Worm (Caenorhabditis elegans) whole organism, midembryonic: ENCODE measurements around the gene asp-15.
A peak's percentile ranks its signal among the peaks of the same experiment; 100 is the strongest.

Source experiments
- T22C8.4 ChIP-seq: fragments of 200-800 bp; sonication (Bioruptor generic); IDR thresholded peaks from 2 replicates; pipeline ENCODE4 v1.3.6; 2022; ENCODE audit warnings: missing genetic modification characterization, missing compliant biosample characterization
- cog-1 ChIP-seq: sonication (generic microtip); optimal IDR thresholded peaks from 2 replicates; lab custom pipeline; 2016; ENCODE audit warnings: missing genetic modification characterization, missing compliant biosample characterization
- flt-1 ChIP-seq: fragments of 200-800 bp; sonication (Bioruptor generic); IDR thresholded peaks from 2 replicates; pipeline ENCODE4 v1.3.6; 2022; ENCODE audit warnings: missing genetic modification characterization, missing compliant biosample characterization
- klf-2 ChIP-seq: fragments of 200-800 bp; sonication (Bioruptor generic); conservative IDR thresholded peaks from 2 replicates; pipeline ENCODE4 v1.3.6; 2022; ENCODE audit warnings: missing genetic modification reagents, missing genetic modification characterization, missing compliant biosample characterization
- med-1 ChIP-seq: sonication (generic microtip); optimal IDR thresholded peaks from 2 replicates; lab custom pipeline; 2017; ENCODE audit warnings: missing genetic modification characterization, mild to moderate bottlenecking, missing compliant biosample characterization, antibody characterized with exemption, missing genetic modification reagents; ENCODE audit not compliant: insufficient read depth
- ref-1 ChIP-seq: fragments of 200-800 bp; sonication (Bioruptor generic); conservative IDR thresholded peaks from 2 replicates; pipeline ENCODE4 v1.3.6; 2022; ENCODE audit warnings: missing genetic modification reagents, missing genetic modification characterization, missing compliant biosample characterization
- tab-1 ChIP-seq: fragments of 200-800 bp; sonication (Bioruptor generic); IDR thresholded peaks from 2 replicates; pipeline ENCODE4 v1.3.6; 2022; ENCODE audit warnings: missing genetic modification characterization, missing compliant biosample characterization
- ztf-23 ChIP-seq: fragments of 200-800 bp; sonication (Bioruptor generic); IDR thresholded peaks from 2 replicates; pipeline ENCODE4 v1.3.6; 2022; ENCODE audit warnings: missing genetic modification reagents, missing genetic modification characterization, missing compliant biosample characterization
- ztf-29 ChIP-seq: fragments of 200-800 bp; sonication (Bioruptor generic); IDR thresholded peaks from 2 replicates; pipeline ENCODE4 v1.3.6; 2022; ENCODE audit warnings: missing genetic modification reagents, missing genetic modification characterization, missing compliant biosample characterization

Gene asp-15

ce11 chrV:19063326-19063725 is 18.7 kb upstream of the asp-15 start:
- TF ChIP-seq klf-2 (GFP tag; lab: Robert Waterston, UW) = no peak
- no peak for TF ChIP-seq ref-1
- TF ChIP-seq tab-1 (GFP tag; lab: Robert Waterston, UW) = no peak
- TF ChIP-seq flt-1 (GFP tag; lab: Robert Waterston, UW) = no peak
- peak; percentile 44; the same call in 1 of the 2 replicates for TF ChIP-seq T22C8.4 (GFP tag; lab: Robert Waterston, UW)

ce11 chrV:19059873-19060272 is 15.2 kb upstream of the asp-15 start, which contains the start of gene twk-46:
TSS of gene twk-46 (plus strand) at chrV:19060173.
- no peak for TF ChIP-seq klf-2 (GFP tag; lab: Robert Waterston, UW)
- no peak for TF ChIP-seq ztf-23 (GFP tag; lab: Robert Waterston, UW)
- no peak for TF ChIP-seq med-1 (GFP tag; lab: Kevin White, UChicago)
- TF ChIP-seq ref-1 = no peak
- TF ChIP-seq T22C8.4 (GFP tag; lab: Robert Waterston, UW) = no peak
- no peak for TF ChIP-seq flt-1 (GFP tag; lab: Robert Waterston, UW)
- TF ChIP-seq tab-1 (GFP tag; lab: Robert Waterston, UW) = no peak
- no peak for TF ChIP-seq cog-1 (tag; lab: Kevin White, UChicago)
- no peak for TF ChIP-seq ztf-29

DNA sequence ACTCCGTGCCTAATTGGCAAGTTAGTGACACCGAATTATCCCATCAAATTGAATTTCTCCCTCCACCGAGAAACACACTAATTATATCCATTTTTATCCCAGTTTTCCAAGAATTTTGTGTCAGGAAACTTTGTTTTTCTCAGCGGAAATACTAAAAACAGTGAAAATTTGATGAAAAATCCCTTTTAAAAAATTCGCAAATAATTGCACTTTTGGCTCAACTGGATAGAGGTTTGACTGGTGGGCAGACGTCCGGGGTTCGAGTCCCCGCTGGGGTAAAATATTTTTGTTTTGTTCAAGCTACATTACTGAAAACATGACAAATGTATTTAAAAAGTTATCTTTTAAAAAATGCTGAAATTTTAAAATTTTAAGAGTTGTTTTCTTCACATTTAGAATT is 13.4 kb upstream of the asp-15 start:
- TF ChIP-seq T22C8.4 (GFP tag; lab: Robert Waterston, UW) (no peak), ztf-23 (GFP tag; lab: Robert Waterston, UW) (no peak), ztf-29 (no peak), med-1 (GFP tag; lab: Kevin White, UChicago) (no peak), klf-2 (GFP tag; lab: Robert Waterston, UW) (no peak), ref-1 (no peak), flt-1 (GFP tag; lab: Robert Waterston, UW) (no peak), tab-1 (GFP tag; lab: Robert Waterston, UW) (no peak), cog-1 (tag; lab: Kevin White, UChicago) (no peak)

DNA sequence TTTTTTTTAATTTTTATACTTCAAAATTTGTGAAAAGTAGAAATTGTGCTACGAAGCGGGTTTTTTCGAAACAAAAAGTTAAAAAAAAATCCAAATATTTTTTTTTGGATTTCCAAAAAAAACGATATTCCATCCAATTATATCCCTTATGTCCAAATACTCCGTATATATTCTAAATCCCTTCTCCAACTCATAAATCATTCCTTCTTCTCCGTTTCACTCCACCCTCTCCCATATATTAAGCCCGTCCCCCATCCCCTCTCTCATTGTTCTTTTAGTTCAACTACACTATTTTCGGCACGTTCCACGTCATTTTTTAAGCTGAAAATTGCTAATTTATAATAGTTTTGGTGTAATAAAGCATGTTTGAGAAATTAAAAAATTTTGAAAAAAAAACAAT is 12.9 kb upstream of the asp-15 start:
- TF ChIP-seq klf-2 (GFP tag; lab: Robert Waterston, UW) (no peak), med-1 (GFP tag; lab: Kevin White, UChicago) (no peak), ztf-23 (GFP tag; lab: Robert Waterston, UW) (no peak), tab-1 (GFP tag; lab: Robert Waterston, UW) (no peak), T22C8.4 (GFP tag; lab: Robert Waterston, UW) (no peak), ztf-29 (no peak), flt-1 (GFP tag; lab: Robert Waterston, UW) (no peak), cog-1 (tag; lab: Kevin White, UChicago) (no peak), ref-1 (no peak)

DNA sequence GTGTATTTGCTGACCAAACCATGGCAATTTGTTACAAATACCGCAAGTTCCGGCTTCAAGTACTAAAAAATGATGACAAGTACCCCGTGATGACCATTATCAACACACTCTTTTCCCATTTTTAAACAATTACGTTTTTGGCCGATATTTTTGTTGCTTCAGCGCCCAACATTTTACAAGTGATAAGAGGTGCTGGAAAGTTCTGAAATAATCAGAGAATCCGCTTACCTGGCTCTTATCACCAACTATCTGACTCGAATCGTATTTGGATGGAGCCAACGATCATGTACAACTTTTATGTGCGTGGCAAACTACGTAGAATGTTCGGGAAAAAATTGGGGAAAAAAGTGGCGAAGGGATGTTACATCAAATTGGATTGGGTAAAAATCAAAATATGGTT is 8.6 kb upstream of the asp-15 start:
- TF ChIP-seq flt-1 (GFP tag; lab: Robert Waterston, UW) (no peak), klf-2 (GFP tag; lab: Robert Waterston, UW) (no peak), T22C8.4 (GFP tag; lab: Robert Waterston, UW) (no peak)

DNA sequence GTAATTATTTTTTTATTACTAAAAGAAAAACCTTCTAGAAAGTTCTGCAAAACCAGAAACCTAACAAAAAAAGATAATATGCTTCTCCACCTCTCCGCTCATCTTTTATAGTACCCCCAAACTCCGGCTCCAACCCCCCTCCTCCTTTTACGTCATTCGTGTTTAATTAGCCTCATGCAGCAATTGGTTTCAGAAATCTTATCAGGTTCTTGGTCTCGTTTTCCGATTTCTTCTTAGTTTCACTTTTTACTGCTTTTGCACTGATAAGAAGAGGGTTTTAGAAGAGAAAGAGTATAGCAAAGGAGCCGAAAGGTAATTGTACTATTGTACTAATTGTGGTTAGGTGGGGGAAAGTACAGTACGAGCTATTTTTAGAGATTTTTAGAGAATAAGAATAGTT is 6.8 kb upstream of the asp-15 start:
- TF ChIP-seq ref-1 = no peak
- TF ChIP-seq flt-1 (GFP tag; lab: Robert Waterston, UW) = no peak

DNA sequence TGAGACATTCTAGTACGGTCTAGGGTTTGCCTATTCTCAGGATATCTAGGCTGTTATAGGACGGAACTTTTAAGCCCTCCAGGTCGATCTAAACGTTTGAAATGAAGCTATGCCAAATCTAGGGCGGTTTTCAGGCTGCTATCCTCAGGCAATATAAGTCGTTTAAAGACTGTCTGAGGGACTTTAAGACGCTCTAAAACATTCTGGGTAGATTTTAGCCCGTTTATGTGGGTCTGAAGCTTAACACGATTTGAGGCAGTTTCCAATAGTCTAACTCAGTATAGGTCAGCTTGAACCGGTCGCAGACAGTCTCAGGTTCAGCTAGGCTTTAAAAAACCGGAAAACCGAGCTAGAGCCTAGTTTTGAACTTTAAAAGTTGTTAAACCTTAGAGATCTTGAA is 6.2 kb upstream of the asp-15 start:
- TF ChIP-seq ztf-23 (GFP tag; lab: Robert Waterston, UW) (no peak), tab-1 (GFP tag; lab: Robert Waterston, UW) (no peak), klf-2 (GFP tag; lab: Robert Waterston, UW) (no peak), flt-1 (GFP tag; lab: Robert Waterston, UW) (no peak), cog-1 (tag; lab: Kevin White, UChicago) (no peak), ztf-29 (no peak), med-1 (GFP tag; lab: Kevin White, UChicago) (no peak), T22C8.4 (GFP tag; lab: Robert Waterston, UW) (no peak), ref-1 (no peak)

- TF ChIP-seq med-1 (GFP tag; lab: Kevin White, UChicago) (no peak), ztf-23 (GFP tag; lab: Robert Waterston, UW) (no peak), tab-1 (GFP tag; lab: Robert Waterston, UW) (no peak), ref-1 (no peak), cog-1 (tag; lab: Kevin White, UChicago) (no peak), T22C8.4 (GFP tag; lab: Robert Waterston, UW) (no peak)
These were observed 5.8 kb upstream of the asp-15 start, which contains the start of gene asp-1 for ce11 chrV:19050438-19050837. TSS of gene asp-1 (minus strand) at chrV:19050752.

ce11 chrV:19049140-19050092 is 4.8 kb upstream of the asp-15 start:
- TF ChIP-seq tab-1 (GFP tag; lab: Robert Waterston, UW) (0 out of 2 replicates have a peak, but pooled peaks have one; percentile 18), cog-1 (tag; lab: Kevin White, UChicago) (no peak)

DNA sequence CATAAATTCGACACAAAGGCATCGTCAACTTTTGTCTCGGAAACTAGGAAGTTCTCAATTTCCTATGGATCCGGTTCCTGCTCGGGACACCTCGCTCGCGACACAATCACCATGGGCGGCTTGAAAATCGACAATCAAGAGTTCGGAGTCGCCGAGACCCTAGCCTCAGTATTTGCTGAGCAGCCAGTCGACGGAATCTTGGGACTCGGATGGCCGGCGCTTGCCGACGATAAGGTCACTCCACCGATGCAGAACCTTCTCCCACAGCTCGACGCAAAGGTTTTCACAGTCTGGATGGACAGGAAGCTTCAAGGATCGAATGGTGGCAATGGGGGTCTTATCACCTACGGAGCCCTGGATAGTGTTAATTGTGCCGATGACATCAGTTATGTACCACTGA is 2.8 kb upstream of the asp-15 start:
- no peak for TF ChIP-seq tab-1 (GFP tag; lab: Robert Waterston, UW)
- TF ChIP-seq flt-1 (GFP tag; lab: Robert Waterston, UW) = no peak
- no peak for TF ChIP-seq cog-1 (tag; lab: Kevin White, UChicago)
- no peak for TF ChIP-seq ztf-23 (GFP tag; lab: Robert Waterston, UW)
- no peak for TF ChIP-seq ref-1
- TF ChIP-seq ztf-29 = no peak
- TF ChIP-seq klf-2 (GFP tag; lab: Robert Waterston, UW) = no peak
- no peak for TF ChIP-seq med-1 (GFP tag; lab: Kevin White, UChicago)
- TF ChIP-seq T22C8.4 (GFP tag; lab: Robert Waterston, UW) = no peak
